Fruit fly (Drosophila melanogaster): ENCODE results near the gene CG31924.

DNA sequence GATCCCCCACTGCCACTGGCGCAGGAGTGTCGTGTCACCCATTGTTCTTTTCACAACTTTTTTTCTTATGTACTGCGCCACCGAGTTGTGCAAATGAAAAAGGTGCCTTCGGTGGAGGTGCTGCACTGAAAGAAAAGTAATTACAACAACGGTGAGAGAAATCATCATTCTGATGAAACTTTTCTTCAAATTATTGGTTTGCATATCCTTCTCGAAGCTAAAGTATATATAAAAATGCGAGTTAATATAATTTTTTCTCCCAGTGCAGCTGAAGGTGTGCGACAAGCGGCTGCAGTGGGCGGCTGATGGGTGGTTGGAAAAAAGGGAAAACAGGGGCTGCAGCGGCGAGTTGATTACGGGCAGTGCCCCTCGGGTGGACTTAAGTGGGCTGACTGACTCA is 42.4 kb downstream of the CG31924 start:
- no peak for TF ChIP-seq CG8478 (optimal IDR thresholded peaks at IDR 0.05)
- TF ChIP-seq CTCF (optimal IDR thresholded peaks at IDR 0.05), result no peak

All from S2 (cell line).